Fruit fly (Drosophila melanogaster) whole organism, wandering third instar larva: ENCODE data around the gene Hph.

Experiments
- Abd-B ChIP-seq: fragments of >200 bp; optimal IDR thresholded peaks from 2 replicates; lab custom pipeline; 2017; ENCODE audit warnings: missing biosample characterization, missing genetic modification characterization
- CG32264 ChIP-seq: fragments of 200-800 bp; sonication (Bioruptor generic); optimal IDR thresholded peaks from 2 replicates; lab custom pipeline; 2016; ENCODE audit warnings: missing biosample characterization, missing genetic modification characterization
- CG9705 ChIP-seq: fragments of 200-800 bp; sonication (Bioruptor generic); optimal IDR thresholded peaks from 2 replicates; lab custom pipeline; 2018; ENCODE audit warnings: missing biosample characterization, mild to moderate bottlenecking, missing genetic modification characterization
- CrebA ChIP-seq: fragments of 200-800 bp; sonication (Bioruptor generic); optimal IDR thresholded peaks from 2 replicates; lab custom pipeline; 2016; ENCODE audit warnings: missing biosample characterization, mild to moderate bottlenecking, missing genetic modification characterization, borderline replicate concordance
- Dfd ChIP-seq: fragments of >200 bp; optimal IDR thresholded peaks from 2 replicates; lab custom pipeline; 2017; ENCODE audit warnings: missing biosample characterization, missing genetic modification characterization
- Dif ChIP-seq: fragments of 200-275, 200-300 bp; sonication (Bioruptor generic); optimal IDR thresholded peaks from 2 replicates; lab custom pipeline; 2018; ENCODE audit warnings: missing biosample characterization, missing genetic modification characterization; ENCODE audit not compliant: partially characterized antibody
- GATAd ChIP-seq: sonication (Bioruptor generic); optimal IDR thresholded peaks from 2 replicates; lab custom pipeline; 2016; ENCODE audit warnings: missing biosample characterization, missing genetic modification characterization
- HLH106 ChIP-seq: fragments of 200-800 bp; optimal IDR thresholded peaks from 3 replicates; lab custom pipeline; 2019; ENCODE audit warnings: missing biosample characterization, mild to moderate bottlenecking, missing genetic modification characterization, moderate library complexity
- Hnf4 ChIP-seq: fragments of 200-800 bp; sonication (Bioruptor generic); optimal IDR thresholded peaks from 2 replicates; lab custom pipeline; 2016; ENCODE audit warnings: missing biosample characterization, mild to moderate bottlenecking, missing genetic modification characterization
- Hr78 ChIP-seq: fragments of >200 bp; optimal IDR thresholded peaks from 2 replicates; lab custom pipeline; 2017; ENCODE audit warnings: missing biosample characterization, missing genetic modification characterization
- Hr83 ChIP-seq: fragments of 200-300 bp; sonication (Bioruptor generic); optimal IDR thresholded peaks from 2 replicates; lab custom pipeline; 2016; ENCODE audit warnings: missing biosample characterization, mild to moderate bottlenecking, missing genetic modification characterization, moderate library complexity; ENCODE audit not compliant: poor library complexity, severe bottlenecking
- Jra ChIP-seq: sonication (Bioruptor generic); optimal IDR thresholded peaks from 2 replicates; lab custom pipeline; 2016; ENCODE audit warnings: missing biosample characterization, missing genetic modification characterization
- Myc ChIP-seq: fragments of >200 bp; optimal IDR thresholded peaks from 2 replicates; lab custom pipeline; 2017
- N ChIP-seq: fragments of >200 bp; optimal IDR thresholded peaks from 2 replicates; lab custom pipeline; 2018; ENCODE audit warnings: missing biosample characterization, missing external identifiers, missing genetic modification characterization
- OdsH ChIP-seq: fragments of 200-800 bp; sonication (Bioruptor generic); optimal IDR thresholded peaks from 2 replicates; lab custom pipeline; 2016; ENCODE audit warnings: missing biosample characterization, mild to moderate bottlenecking, missing genetic modification characterization
- Rel ChIP-seq, 2 experiments: fragments of 200-800 bp; sonication (Bioruptor generic) in 1 of 2; optimal IDR thresholded peaks; 2 replicates in 1 of 2; 3 replicates in 1 of 2; lab custom pipeline; 2016 to 2019; ENCODE audit warnings: mild to moderate bottlenecking in 2 of 2, missing biosample characterization in 2 of 2, missing genetic modification characterization in 2 of 2, moderate library complexity in 1 of 2
- Sp1 ChIP-seq: fragments of 200-800 bp; sonication (Bioruptor generic); optimal IDR thresholded peaks from 3 replicates; lab custom pipeline; 2019; ENCODE audit warnings: missing biosample characterization, mild to moderate bottlenecking, missing genetic modification characterization, moderate library complexity
- Vsx2 ChIP-seq: fragments of 200-300, 225-300 bp; sonication (Bioruptor generic); optimal IDR thresholded peaks from 2 replicates; lab custom pipeline; 2018; ENCODE audit warnings: missing biosample characterization, missing genetic modification characterization; ENCODE audit not compliant: partially characterized antibody
- br ChIP-seq: fragments of 200-800 bp; sonication (Bioruptor generic); optimal IDR thresholded peaks from 2 replicates; lab custom pipeline; 2016; ENCODE audit warnings: missing biosample characterization, missing genetic modification characterization
- brk ChIP-seq: fragments of 200-800 bp; sonication (Bioruptor generic); optimal IDR thresholded peaks from 2 replicates; lab custom pipeline; 2016; ENCODE audit warnings: missing biosample characterization, mild to moderate bottlenecking, missing genetic modification characterization
- dl ChIP-seq, 2 experiments: fragments of 175-275, 200-275 bp in 1 of 2; fragments of 200-275 bp in 1 of 2; sonication (Bioruptor generic); optimal IDR thresholded peaks; lab custom pipeline; 2018; ENCODE audit warnings: mild to moderate bottlenecking in 2 of 2, missing biosample characterization in 2 of 2, missing genetic modification characterization in 2 of 2, moderate library complexity in 2 of 2; ENCODE audit not compliant: partially characterized antibody in 2 of 2, insufficient read depth in 1 of 2
- dmrt93B ChIP-seq: fragments of 200-800 bp; sonication (Bioruptor generic); optimal IDR thresholded peaks from 2 replicates; lab custom pipeline; 2018; ENCODE audit warnings: missing biosample characterization, mild to moderate bottlenecking, missing genetic modification characterization
- dsf ChIP-seq: sonication (Bioruptor generic); optimal IDR thresholded peaks from 2 replicates; lab custom pipeline; 2016; ENCODE audit warnings: missing biosample characterization, missing genetic modification characterization, borderline replicate concordance
- ey ChIP-seq: fragments of 200-800 bp; sonication (Bioruptor generic); optimal IDR thresholded peaks from 2 replicates; lab custom pipeline; 2016; ENCODE audit warnings: missing biosample characterization, missing genetic modification characterization
- foxo ChIP-seq, 2 experiments: fragments of 200-800 bp; sonication (Bioruptor generic); optimal IDR thresholded peaks; 2 replicates in 1 of 2; 3 replicates in 1 of 2; lab custom pipeline; 2016 to 2017; ENCODE audit warnings: missing biosample characterization in 2 of 2, missing genetic modification characterization in 2 of 2
- h ChIP-seq: fragments of 200-800 bp; sonication (Bioruptor generic); optimal IDR thresholded peaks from 3 replicates; lab custom pipeline; 2016; ENCODE audit warnings: missing biosample characterization, mild to moderate bottlenecking, missing genetic modification characterization
- jim ChIP-seq: fragments of 175-275, 200-325 bp; sonication (Bioruptor generic); optimal IDR thresholded peaks from 2 replicates; lab custom pipeline; 2016; ENCODE audit warnings: missing biosample characterization, mild to moderate bottlenecking, missing genetic modification characterization
- lola ChIP-seq: fragments of >200 bp; optimal IDR thresholded peaks from 2 replicates; lab custom pipeline; 2017; ENCODE audit warnings: missing biosample characterization, missing genetic modification characterization
- pan ChIP-seq: fragments of >200 bp; optimal IDR thresholded peaks from 2 replicates; lab custom pipeline; 2017
- psq ChIP-seq: fragments of 200-800 bp; sonication (Bioruptor generic); optimal IDR thresholded peaks from 3 replicates; lab custom pipeline; 2017; ENCODE audit warnings: missing biosample characterization, mild to moderate bottlenecking, missing genetic modification characterization, moderate library complexity
- rgr ChIP-seq: fragments of 200-800 bp; sonication (Bioruptor generic); optimal IDR thresholded peaks from 3 replicates; lab custom pipeline; 2016; ENCODE audit warnings: missing biosample characterization, mild to moderate bottlenecking, missing genetic modification characterization
- sage ChIP-seq: fragments of 200-800 bp; sonication (Bioruptor generic); optimal IDR thresholded peaks from 2 replicates; lab custom pipeline; 2016; ENCODE audit warnings: missing biosample characterization, mild to moderate bottlenecking, missing genetic modification characterization
- sv ChIP-seq: fragments of 200-800 bp; sonication (Bioruptor generic); optimal IDR thresholded peaks from 3 replicates; lab custom pipeline; 2016; ENCODE audit warnings: missing biosample characterization, missing genetic modification characterization
- tai ChIP-seq: sonication (Bioruptor generic); optimal IDR thresholded peaks from 2 replicates; lab custom pipeline; 2016; ENCODE audit warnings: missing biosample characterization, missing genetic modification characterization
- usp ChIP-seq: fragments of >200 bp; optimal IDR thresholded peaks from 2 replicates; lab custom pipeline; 2017; ENCODE audit warnings: missing biosample characterization, missing genetic modification characterization
- woc ChIP-seq: sonication (Bioruptor generic); optimal IDR thresholded peaks from 2 replicates; lab custom pipeline; 2016; ENCODE audit warnings: missing biosample characterization, mild to moderate bottlenecking, missing genetic modification characterization

The Hph gene

dm6 chr3R:5262592-5262991 is 5.8 kb downstream of the Hph start, which contains the start of gene Tim17a2:
Tim17a2 (minus strand) TSS chr3R:5262692.
- TF ChIP-seq dl (GFP tag; optimal IDR thresholded peaks at IDR 0.05; lab: Kevin White, UChicago; ENCODE audit: insufficient read depth in 1 of 2, partially characterized antibody in 2 of 2) (no peak), dmrt93B (GFP tag; lab: Kevin White, UChicago) (no peak), br (no peak)

- TF ChIP-seq Jra (GFP tag; lab: Kevin White, UChicago), result no peak
- TF ChIP-seq brk (GFP tag; lab: Kevin White, UChicago), result peak; percentile 16
- TF ChIP-seq Myc (lab: Kevin White, UChicago), result no peak
- peak; percentile 59 for TF ChIP-seq Sp1 (GFP tag; lab: Kevin White, UChicago)
- TF ChIP-seq OdsH (GFP tag; lab: Kevin White, UChicago), result no peak
- no peak for TF ChIP-seq Hr78 (GFP tag; lab: Kevin White, UChicago)
- TF ChIP-seq sage (GFP tag; lab: Kevin White, UChicago), result no peak
- no peak for TF ChIP-seq ey (GFP tag; lab: Kevin White, UChicago)
- peak; percentile 37 for TF ChIP-seq sv (GFP tag; lab: Kevin White, UChicago)
- TF ChIP-seq CG9705 (GFP tag; lab: Kevin White, UChicago), result no peak
- TF ChIP-seq dsf (GFP tag; lab: Kevin White, UChicago), result no peak
- peak; percentile 4 for TF ChIP-seq psq
- peak; percentile 53 for TF ChIP-seq Dif (GFP tag; lab: Kevin White, UChicago)
- TF ChIP-seq pan, result no peak
- TF ChIP-seq foxo (GFP tag; optimal IDR thresholded peaks at IDR 0.05; lab: Kevin White, UChicago), result peak in 1 of 2 experiments; percentile 46
- TF ChIP-seq dl (GFP tag; optimal IDR thresholded peaks at IDR 0.05; lab: Kevin White, UChicago; ENCODE audit: insufficient read depth in 1 of 2, partially characterized antibody in 2 of 2), result peak in 1 of 2 experiments; percentile 27
- peak; percentile 36 for TF ChIP-seq h (GFP tag; lab: Kevin White, UChicago)
- TF ChIP-seq Abd-B (GFP tag; lab: Kevin White, UChicago), result no peak
- no peak for TF ChIP-seq Hr83 (GFP tag; lab: Kevin White, UChicago)
- TF ChIP-seq Rel (GFP tag; optimal IDR thresholded peaks at IDR 0.05; lab: Kevin White, UChicago), result no peak
- TF ChIP-seq Rel (tag; optimal IDR thresholded peaks at IDR 0.05; lab: Kevin White, UChicago), result peak; percentile 9
- TF ChIP-seq HLH106 (tag; lab: Kevin White, UChicago), result peak; percentile 54
- peak; percentile 22 for TF ChIP-seq dmrt93B (GFP tag; lab: Kevin White, UChicago)
- TF ChIP-seq N, result peak; percentile 17
- TF ChIP-seq, all 38 proteins: peak for 12
Measured at dm6 chr3R:5263311-5264250, 6.7 kb downstream of the Hph start.

dm6 chr3R:5264251-5265098 is 7.6 kb downstream of the Hph start:
- peak in 1 of 2 experiments; percentile 60 for TF ChIP-seq foxo (GFP tag; optimal IDR thresholded peaks at IDR 0.05; lab: Kevin White, UChicago)
- peak; percentile 36 for TF ChIP-seq Jra (GFP tag; lab: Kevin White, UChicago)
- TF ChIP-seq sage (GFP tag; lab: Kevin White, UChicago), result no peak
- peak; percentile 7 for TF ChIP-seq Hnf4 (GFP tag; lab: Kevin White, UChicago)
- TF ChIP-seq GATAd (GFP tag; lab: Kevin White, UChicago), result no peak
- no peak for TF ChIP-seq CG32264 (GFP tag; lab: Kevin White, UChicago)
- TF ChIP-seq Hr78 (GFP tag; lab: Kevin White, UChicago), result no peak
- peak; percentile 33 for TF ChIP-seq Vsx2 (GFP tag; lab: Kevin White, UChicago)
- no peak for TF ChIP-seq dsf (GFP tag; lab: Kevin White, UChicago)
- peak; percentile 57 to 72 for TF ChIP-seq dl (GFP tag; optimal IDR thresholded peaks at IDR 0.05; lab: Kevin White, UChicago; ENCODE audit: insufficient read depth in 1 of 2, partially characterized antibody in 2 of 2)
- peak; percentile 97 for TF ChIP-seq Myc (lab: Kevin White, UChicago)
- TF ChIP-seq CrebA (GFP tag; lab: Kevin White, UChicago), result no peak
- TF ChIP-seq OdsH (GFP tag; lab: Kevin White, UChicago), result peak; percentile 15
- peak; percentile 55 for TF ChIP-seq Sp1 (GFP tag; lab: Kevin White, UChicago)
- TF ChIP-seq HLH106 (tag; lab: Kevin White, UChicago), result peak; percentile 61
- no peak for TF ChIP-seq CG9705 (GFP tag; lab: Kevin White, UChicago)
- TF ChIP-seq jim, result no peak
- no peak for TF ChIP-seq psq
- TF ChIP-seq ey (GFP tag; lab: Kevin White, UChicago), result peak; percentile 55
- TF ChIP-seq brk (GFP tag; lab: Kevin White, UChicago), result no peak
- TF ChIP-seq pan, result no peak
- TF ChIP-seq N, result no peak
- TF ChIP-seq h (GFP tag; lab: Kevin White, UChicago), result peak; percentile 44
- no peak for TF ChIP-seq lola (GFP tag; lab: Kevin White, UChicago)
- no peak for TF ChIP-seq rgr (GFP tag; lab: Kevin White, UChicago)
- TF ChIP-seq tai (GFP tag; lab: Kevin White, UChicago), result no peak
- TF ChIP-seq Rel (GFP tag; optimal IDR thresholded peaks at IDR 0.05; lab: Kevin White, UChicago), result no peak
- TF ChIP-seq Rel (tag; optimal IDR thresholded peaks at IDR 0.05; lab: Kevin White, UChicago), result peak; percentile 51
- peak; percentile 30 for TF ChIP-seq dmrt93B (GFP tag; lab: Kevin White, UChicago)
- TF ChIP-seq Dfd (GFP tag; lab: Kevin White, UChicago), result no peak
- peak; percentile 27 for TF ChIP-seq Hr83 (GFP tag; lab: Kevin White, UChicago)
- no peak for TF ChIP-seq usp
- peak; percentile 90 for TF ChIP-seq woc (GFP tag; lab: Kevin White, UChicago)
- TF ChIP-seq Abd-B (GFP tag; lab: Kevin White, UChicago), result no peak
